Worm (Caenorhabditis elegans) whole organism, L4/young adult: ENCODE data around the gene oxi-1.

Experiments
- W03F9.2 ChIP-seq: fragments of 150-350 bp; optimal IDR thresholded peaks from 2 replicates; lab custom pipeline; 2014; ENCODE audit warnings: missing biosample characterization, missing genetic modification characterization
- dao-5 ChIP-seq: sonication (generic microtip); optimal IDR thresholded peaks from 2 replicates; lab custom pipeline; 2016; ENCODE audit warnings: missing genotype, missing genetic modification characterization, moderate library complexity, missing compliant biosample characterization
- him-1 ChIP-seq: sonication (generic microtip); optimal IDR thresholded peaks from 2 replicates; lab custom pipeline; 2016; ENCODE audit warnings: missing genotype, missing genetic modification reagents, missing genetic modification characterization, missing compliant biosample characterization

- TF ChIP-seq W03F9.2 (tag; lab: Kevin White, UChicago) (peak; percentile 69), him-1 (peak; percentile 30), dao-5 (tag; lab: Kevin White, UChicago) (no peak)
Observed at ce11 chrIII:10844873-10845272, 13.2 kb upstream of the oxi-1 start, which contains the start of gene pde-12.
